Fruit fly (Drosophila melanogaster): ENCODE data around the gene Jon65Aiv.
A peak's percentile ranks its signal among the peaks of the same experiment; 100 is the strongest.

The Jon65Aiv gene

dm6 chr3L:5993701-5994499, 45.1 kb upstream of the Jon65Aiv start (continued):
- TF ChIP-seq Neu2 (GFP tag; optimal IDR thresholded peaks at IDR 0.05; ENCODE audit: borderline replicate concordance) (no peak), h (optimal IDR thresholded peaks at IDR 0.05) (no peak), CG8290 (GFP tag; optimal IDR thresholded peaks at IDR 0.05) (peak; percentile 55), CG8290 (tag; optimal IDR thresholded peaks at IDR 0.05) (no peak), zen2 (GFP tag; IDR thresholded peaks at IDR 0.05; ENCODE audit: partially characterized antibody) (no peak), CG17361 (GFP tag; IDR thresholded peaks at IDR 0.05) (peak; percentile 53; the same call in 2 of the 3 replicates), CG17385 (GFP tag; optimal IDR thresholded peaks at IDR 0.05) (no peak), CG2712 (tag; optimal IDR thresholded peaks at IDR 0.05) (peak; percentile 72), Lim3 (GFP tag; IDR thresholded peaks at IDR 0.05) (no peak), fu2 (GFP tag; optimal IDR thresholded peaks at IDR 0.05) (no peak), Atf3 (GFP tag; optimal IDR thresholded peaks at IDR 0.05) (no peak), CG3407 (GFP tag; optimal IDR thresholded peaks at IDR 0.05) (no peak), sima (GFP tag; optimal IDR thresholded peaks at IDR 0.05) (no peak), cas (GFP tag; IDR thresholded peaks at IDR 0.05) (no peak), sqz (GFP tag; optimal IDR thresholded peaks at IDR 0.05) (peak; percentile 20), caup (GFP tag; optimal IDR thresholded peaks at IDR 0.05; ENCODE audit: severe bottlenecking) (no peak), CG6683 (GFP tag; optimal IDR thresholded peaks at IDR 0.05) (no peak), danr (GFP tag; IDR thresholded peaks at IDR 0.05) (no peak), CG2129 (GFP tag; IDR thresholded peaks at IDR 0.05; ENCODE audit: partially characterized antibody) (peak; percentile 32; the same call in 1 of the 2 replicates), Doc3 (GFP tag; IDR thresholded peaks at IDR 0.05; ENCODE audit: partially characterized antibody) (no peak), Lpt (GFP tag; optimal IDR thresholded peaks at IDR 0.05) (no peak), ara (GFP tag; IDR thresholded peaks at IDR 0.05) (no peak; the same call in 1 of the 2 replicates), Rx (GFP tag; IDR thresholded peaks at IDR 0.05) (no peak), amos (GFP tag; IDR thresholded peaks at IDR 0.05; ENCODE audit: partially characterized antibody) (no peak), sens (GFP tag) (peak; percentile 67), CG32772 (GFP tag; IDR thresholded peaks at IDR 0.05) (no peak), lilli (GFP tag; optimal IDR thresholded peaks at IDR 0.05) (no peak), dm (GFP tag; optimal IDR thresholded peaks at IDR 0.05) (no peak), esg (GFP tag; conservative IDR thresholded peaks at IDR 0.05) (no peak), inv (GFP tag; IDR thresholded peaks at IDR 0.05; ENCODE audit: partially characterized antibody) (no peak), Gug (GFP tag; IDR thresholded peaks at IDR 0.05) (peak; percentile 34; the same call in 1 of the 4 replicates), CG15011 (GFP tag; optimal IDR thresholded peaks at IDR 0.05) (no peak), Drgx (GFP tag; IDR thresholded peaks at IDR 0.05) (no peak), Hr3 (GFP tag; optimal IDR thresholded peaks at IDR 0.05) (peak; percentile 9), CG14667 (GFP tag; IDR thresholded peaks at IDR 0.05) (no peak), pum (GFP tag; optimal IDR thresholded peaks at IDR 0.05) (no peak), Poxn (GFP tag; IDR thresholded peaks at IDR 0.05) (no peak), Max (GFP tag; optimal IDR thresholded peaks at IDR 0.05) (no peak), gem (tag; optimal IDR thresholded peaks at IDR 0.05) (peak; percentile 64), BEAF-32 (GFP tag; optimal IDR thresholded peaks at IDR 0.05) (peak; percentile 37), abd-A (tag; optimal IDR thresholded peaks at IDR 0.05) (no peak), btn (GFP tag; optimal IDR thresholded peaks at IDR 0.05) (no peak), ewg (GFP tag; optimal IDR thresholded peaks at IDR 0.05) (peak; percentile 12), CG9932 (GFP tag; IDR thresholded peaks at IDR 0.05) (no peak), CG10366 (GFP tag; IDR thresholded peaks at IDR 0.05) (no peak), oc (tag; optimal IDR thresholded peaks at IDR 0.05) (no peak), disco-r (GFP tag; optimal IDR thresholded peaks at IDR 0.05) (no peak), Sin3A (optimal IDR thresholded peaks at IDR 0.05) (no peak), sr (GFP tag; IDR thresholded peaks at IDR 0.05) (no peak), unc-4 (GFP tag; IDR thresholded peaks at IDR 0.05; ENCODE audit: partially characterized antibody) (no peak), Jarid2 (GFP tag; optimal IDR thresholded peaks at IDR 0.05) (no peak)
